Worm (Caenorhabditis elegans) whole organism, young adult: Measurements from ENCODE around the gene F20D1.22.

Experiments
- B0019.2 ChIP-seq: fragments of 200-800 bp; sonication (Bioruptor generic); conservative IDR thresholded peaks from 2 replicates; pipeline ENCODE4 v1.3.6; 2022; ENCODE audit warnings: missing genetic modification reagents, missing genetic modification characterization, missing compliant biosample characterization
- F22D6.2 ChIP-seq: sonication (generic microtip); optimal IDR thresholded peaks from 2 replicates; lab custom pipeline; 2016; ENCODE audit warnings: mild to moderate bottlenecking, missing genetic modification characterization, missing compliant biosample characterization
- F49E8.2 ChIP-seq: sonication (generic microtip); optimal IDR thresholded peaks from 3 replicates; lab custom pipeline; 2017; ENCODE audit warnings: missing genetic modification characterization, mild to moderate bottlenecking, missing compliant biosample characterization, antibody characterized with exemption, moderate library complexity; ENCODE audit not compliant: insufficient read depth
- F52B5.7 ChIP-seq: sonication (generic microtip); optimal IDR thresholded peaks from 2 replicates; lab custom pipeline; 2016; ENCODE audit warnings: mild to moderate bottlenecking, missing genetic modification characterization, missing compliant biosample characterization
- Y56A3A.18 ChIP-seq: fragments of 200-800 bp; sonication (Bioruptor generic); IDR thresholded peaks from 2 replicates; pipeline ENCODE4 v1.3.6; 2022; ENCODE audit warnings: missing genetic modification reagents, missing genetic modification characterization, missing compliant biosample characterization
- Y79H2A.3 ChIP-seq: fragments of 200-800 bp; sonication (Bioruptor generic); conservative IDR thresholded peaks from 2 replicates; pipeline ENCODE4 v1.3.6; 2022; ENCODE audit warnings: missing genetic modification reagents, missing genetic modification characterization, missing compliant biosample characterization
- ZK185.1 ChIP-seq: sonication (generic microtip); optimal IDR thresholded peaks from 2 replicates; lab custom pipeline; 2016; ENCODE audit warnings: mild to moderate bottlenecking, missing genetic modification characterization, missing compliant biosample characterization; ENCODE audit not compliant: poor library complexity, severe bottlenecking
- aptf-3 ChIP-seq: fragments of 200-800 bp; sonication (Bioruptor generic); IDR thresholded peaks from 2 replicates; pipeline ENCODE4 v1.3.6; 2022; ENCODE audit warnings: missing genetic modification characterization, missing compliant biosample characterization
- attf-5 ChIP-seq: fragments of 200-800 bp; sonication (Bioruptor generic); optimal IDR thresholded peaks from 2 replicates; lab custom pipeline; 2018; ENCODE audit warnings: mild to moderate bottlenecking, missing genetic modification characterization, missing compliant biosample characterization
- attf-6 ChIP-seq: fragments of 200-800 bp; sonication (Bioruptor generic); IDR thresholded peaks from 2 replicates; pipeline ENCODE4 v1.3.6; 2022; ENCODE audit warnings: missing genetic modification reagents, missing genetic modification characterization, missing compliant biosample characterization
- ceh-40 ChIP-seq: fragments of 200-800 bp; sonication (Bioruptor generic); IDR thresholded peaks from 2 replicates; pipeline ENCODE4 v1.3.6; 2022; ENCODE audit warnings: missing genetic modification characterization, missing compliant biosample characterization
- ceh-58 ChIP-seq: fragments of 200-800 bp; sonication (Bioruptor generic); IDR thresholded peaks from 2 replicates; pipeline ENCODE4 v1.3.6; 2022; ENCODE audit warnings: missing genetic modification characterization, missing compliant biosample characterization
- ceh-79 ChIP-seq: sonication (generic microtip); optimal IDR thresholded peaks from 2 replicates; lab custom pipeline; 2017; ENCODE audit warnings: mild to moderate bottlenecking, missing genetic modification characterization, missing compliant biosample characterization
- efl-1 ChIP-seq: fragments of 150-350 bp; optimal IDR thresholded peaks from 2 replicates; lab custom pipeline; 2014; ENCODE audit warnings: missing biosample characterization, missing genetic modification reagents, missing genetic modification characterization
- egrh-3 ChIP-seq: fragments of 200-800 bp; sonication (Bioruptor generic); IDR thresholded peaks from 2 replicates; pipeline ENCODE4 v1.3.6; 2022; ENCODE audit warnings: missing genetic modification reagents, missing genetic modification characterization, missing compliant biosample characterization
- ets-4 ChIP-seq: fragments of 200-800 bp; sonication (Bioruptor generic); optimal IDR thresholded peaks from 2 replicates; lab custom pipeline; 2018; ENCODE audit warnings: mild to moderate bottlenecking, missing genetic modification characterization, missing compliant biosample characterization
- hmg-1.2 ChIP-seq: fragments of 200-800 bp; sonication (Bioruptor generic); IDR thresholded peaks from 2 replicates; pipeline ENCODE4 v1.3.6; 2022; ENCODE audit warnings: missing genetic modification reagents, missing genetic modification characterization, missing compliant biosample characterization
- hmg-20 ChIP-seq: fragments of 200-800 bp; sonication (Bioruptor generic); IDR thresholded peaks from 2 replicates; pipeline ENCODE4 v1.3.6; 2022; ENCODE audit warnings: missing genetic modification reagents, missing genetic modification characterization, missing compliant biosample characterization
- hrde-1 ChIP-seq: sonication (generic microtip); optimal IDR thresholded peaks from 2 replicates; lab custom pipeline; 2016; ENCODE audit warnings: missing genetic modification characterization, mild to moderate bottlenecking, missing compliant biosample characterization, moderate library complexity, missing genotype, missing genetic modification reagents, borderline replicate concordance
- lin-54 ChIP-seq: fragments of 200-800 bp; sonication (Bioruptor generic); optimal IDR thresholded peaks from 2 replicates; lab custom pipeline; 2018; ENCODE audit warnings: mild to moderate bottlenecking, missing genetic modification characterization, missing compliant biosample characterization
- lsy-27 ChIP-seq: sonication (generic microtip); optimal IDR thresholded peaks from 2 replicates; lab custom pipeline; 2017; ENCODE audit warnings: missing genetic modification characterization, mild to moderate bottlenecking, missing compliant biosample characterization, antibody characterized with exemption, missing genotype, borderline replicate concordance; ENCODE audit not compliant: insufficient read depth
- madf-6 ChIP-seq: fragments of 200-800 bp; sonication (Bioruptor generic); IDR thresholded peaks from 2 replicates; pipeline ENCODE4 v1.3.6; 2022; ENCODE audit warnings: missing genetic modification reagents, missing genetic modification characterization, missing compliant biosample characterization
- madf-8 ChIP-seq: fragments of 200-800 bp; sonication (Bioruptor generic); conservative IDR thresholded peaks from 2 replicates; pipeline ENCODE4 v1.3.6; 2022; ENCODE audit warnings: missing genetic modification reagents, missing genetic modification characterization, missing compliant biosample characterization
- mcd-1 ChIP-seq: fragments of 200-800 bp; sonication (Bioruptor generic); IDR thresholded peaks from 2 replicates; pipeline ENCODE4 v1.3.6; 2022; ENCODE audit warnings: missing genetic modification reagents, missing genetic modification characterization, missing compliant biosample characterization
- mel-28 ChIP-seq: sonication (generic microtip); optimal IDR thresholded peaks from 2 replicates; lab custom pipeline; 2016; ENCODE audit warnings: borderline replicate concordance, mild to moderate bottlenecking, missing genetic modification characterization, missing compliant biosample characterization
- mes-4 ChIP-seq: sonication (generic microtip); optimal IDR thresholded peaks from 2 replicates; lab custom pipeline; 2016; ENCODE audit warnings: missing genotype, missing genetic modification characterization, missing compliant biosample characterization
- nfyb-1 ChIP-seq: fragments of 200-800 bp; sonication (Bioruptor generic); IDR thresholded peaks from 2 replicates; pipeline ENCODE4 v1.3.6; 2022; ENCODE audit warnings: missing genetic modification reagents, missing genetic modification characterization, missing compliant biosample characterization
- snpc-1.1 ChIP-seq: sonication (generic microtip); optimal IDR thresholded peaks from 2 replicates; lab custom pipeline; 2017; ENCODE audit warnings: missing genetic modification characterization, mild to moderate bottlenecking, missing compliant biosample characterization, antibody characterized with exemption, moderate library complexity, missing genotype, missing genetic modification reagents; ENCODE audit not compliant: insufficient read depth
- snpc-3.4 ChIP-seq: sonication (generic microtip); optimal IDR thresholded peaks from 2 replicates; lab custom pipeline; 2017; ENCODE audit warnings: missing genetic modification characterization, mild to moderate bottlenecking, missing compliant biosample characterization, antibody characterized with exemption, moderate library complexity, missing genotype, missing genetic modification reagents
- tbx-9 ChIP-seq: sonication (generic microtip); optimal IDR thresholded peaks from 2 replicates; lab custom pipeline; 2016; ENCODE audit warnings: borderline replicate concordance, missing genetic modification characterization, inconsistent platforms, missing compliant biosample characterization
- zfh-2 ChIP-seq: fragments of 200-800 bp; sonication (Bioruptor generic); conservative IDR thresholded peaks from 2 replicates; pipeline ENCODE4 v1.3.6; 2022; ENCODE audit warnings: missing genetic modification reagents, missing genetic modification characterization, missing compliant biosample characterization
- ztf-28 ChIP-seq: fragments of 200-800 bp; sonication (Bioruptor generic); IDR thresholded peaks from 2 replicates; pipeline ENCODE4 v1.3.6; 2022; ENCODE audit warnings: missing genetic modification reagents, missing genetic modification characterization, missing compliant biosample characterization

The F20D1.22 gene

DNA sequence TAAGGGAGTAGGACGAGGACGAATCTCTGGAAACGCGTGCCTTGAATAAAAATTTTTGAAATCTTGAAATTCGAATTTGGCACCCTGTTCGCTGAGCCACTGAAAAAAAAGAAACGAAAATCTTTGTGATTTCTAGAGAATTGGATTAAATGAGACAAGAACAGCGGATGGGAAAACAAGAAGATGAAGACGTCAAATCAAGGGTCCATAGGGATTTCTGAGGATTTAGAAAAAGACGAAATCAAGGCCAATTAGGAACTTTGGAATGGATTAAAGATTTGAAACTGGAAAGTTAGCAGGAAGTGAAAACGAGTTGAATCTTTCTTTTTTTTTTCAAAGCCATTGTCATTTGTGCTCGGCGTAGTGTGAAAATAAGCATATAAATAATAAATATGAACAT, 12.1 kb upstream of the F20D1.22 start, which contains the start of gene pag-3:
TSS of gene pag-3 (minus strand) at position 101 of the 400 bp plus-strand sequence.
- TF ChIP-seq attf-6, result no peak
- TF ChIP-seq tbx-9 (tag; lab: Kevin White, UChicago), result no peak
- no peak for TF ChIP-seq B0019.2
- no peak for TF ChIP-seq ceh-58 (GFP tag; lab: Robert Waterston, UW)
- no peak for TF ChIP-seq ztf-28 (GFP tag; lab: Robert Waterston, UW)

- TF ChIP-seq ets-4 (GFP tag; lab: Kevin White, UChicago) (no peak), aptf-3 (GFP tag; lab: Robert Waterston, UW) (no peak), lin-54 (no peak), attf-6 (no peak), ZK185.1 (no peak), madf-8 (GFP tag; lab: Robert Waterston, UW) (no peak), mel-28 (tag; lab: Kevin White, UChicago) (no peak), mcd-1 (GFP tag; lab: Robert Waterston, UW) (no peak), Y56A3A.18 (GFP tag; lab: Robert Waterston, UW) (no peak), F52B5.7 (tag; lab: Kevin White, UChicago) (no peak), attf-5 (GFP tag; lab: Kevin White, UChicago) (no peak), snpc-1.1 (tag; lab: Kevin White, UChicago) (no peak), F49E8.2 (tag; lab: Kevin White, UChicago) (no peak), hmg-1.2 (GFP tag; lab: Robert Waterston, UW) (no peak), efl-1 (GFP tag; lab: Kevin White, UChicago) (no peak), snpc-3.4 (tag; lab: Kevin White, UChicago) (no peak), lsy-27 (tag; lab: Kevin White, UChicago) (no peak), nfyb-1 (GFP tag; lab: Robert Waterston, UW) (no peak)
Measured at ce11 chrX:14957176-14957575, 9.4 kb upstream of the F20D1.22 start.

ce11 chrX:14958401-14958800, 8.2 kb upstream of the F20D1.22 start:
- no peak for TF ChIP-seq zfh-2
- TF ChIP-seq mes-4, result no peak
- TF ChIP-seq, all 124 proteins: peak for 0

DNA sequence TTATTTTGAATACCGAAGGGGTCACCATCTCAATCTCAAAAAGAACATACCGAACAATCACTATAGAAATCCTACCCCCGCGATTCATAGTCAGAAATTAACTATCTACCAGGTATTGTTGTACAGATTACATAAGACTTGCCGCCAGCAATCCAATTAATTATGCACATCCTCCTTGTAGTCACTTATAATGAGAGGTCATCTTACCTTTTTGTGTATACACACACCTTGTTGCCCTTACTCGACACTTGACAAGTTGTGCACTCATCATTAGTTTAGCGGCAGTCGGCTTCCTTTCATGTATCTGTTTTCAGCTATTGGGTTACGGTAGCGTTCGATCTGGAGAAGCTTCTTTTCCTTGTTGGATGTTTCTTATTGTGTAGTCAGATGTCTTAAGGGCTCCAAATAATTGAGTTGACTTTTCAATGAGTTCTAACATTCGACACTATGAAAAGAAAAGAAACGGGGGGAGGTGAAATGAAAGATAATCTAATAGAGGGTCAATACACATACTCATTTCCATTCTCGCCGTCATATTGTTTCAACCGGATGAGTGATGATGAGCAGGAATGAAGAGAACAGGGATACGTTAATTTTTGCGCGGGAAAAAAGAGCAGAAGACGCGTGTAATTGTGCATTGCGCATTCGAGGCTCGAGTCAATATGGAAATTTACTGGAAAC, 7.1 kb upstream of the F20D1.22 start:
- TF ChIP-seq mel-28 (tag; lab: Kevin White, UChicago), result no peak
- TF ChIP-seq F22D6.2 (tag; lab: Kevin White, UChicago), result no peak
- TF ChIP-seq hrde-1 (tag; lab: Kevin White, UChicago), result no peak
- TF ChIP-seq hmg-20 (GFP tag; lab: Robert Waterston, UW), result no peak
- TF ChIP-seq madf-6 (GFP tag; lab: Robert Waterston, UW), result no peak
- no peak for TF ChIP-seq snpc-1.1 (tag; lab: Kevin White, UChicago)
- TF ChIP-seq ceh-40 (GFP tag; lab: Robert Waterston, UW), result no peak
- TF ChIP-seq, all 124 proteins: peak for 0

ce11 chrX:14960841-14961240, 5.8 kb upstream of the F20D1.22 start:
- TF ChIP-seq egrh-3 (GFP tag; lab: Robert Waterston, UW) (peak; percentile 76), mcd-1 (GFP tag; lab: Robert Waterston, UW) (0 out of 2 replicates have a peak, but pooled peaks have one; percentile 12), zfh-2 (peak; percentile 90), Y79H2A.3 (no peak), ceh-79 (no peak)
